Fruit fly (Drosophila melanogaster) whole organism, embryonic: Measurements from ENCODE around the gene CG9289.

ENCODE experiments used
- Ada2b ChIP-seq: fragments of 200-800 bp; sonication (Bioruptor generic); IDR thresholded peaks from 2 replicates; pipeline ENCODE4 v1.3.6; 2022; ENCODE audit warnings: missing biosample characterization, missing genetic modification characterization
- Bgb ChIP-seq: fragments of 200-800 bp; sonication (Bioruptor generic); IDR thresholded peaks from 2 replicates; pipeline ENCODE4 v1.3.6; 2022; ENCODE audit warnings: missing biosample characterization, missing genetic modification characterization; ENCODE audit not compliant: partially characterized antibody
- CG12942 ChIP-seq: fragments of 200-800 bp; sonication (Bioruptor generic); optimal IDR thresholded peaks from 3 replicates; lab custom pipeline; 2016; ENCODE audit warnings: missing biosample characterization, missing genetic modification characterization
- CG15601 ChIP-seq: fragments of 200-800 bp; sonication (Bioruptor generic); optimal IDR thresholded peaks from 3 replicates; lab custom pipeline; 2019; ENCODE audit warnings: missing biosample characterization, mild to moderate bottlenecking, missing genetic modification characterization, moderate library complexity
- CG1602 ChIP-seq: fragments of 200-800 bp; sonication (Bioruptor generic); optimal IDR thresholded peaks from 3 replicates; lab custom pipeline; 2016; ENCODE audit warnings: missing biosample characterization, missing genetic modification characterization
- CG17186 ChIP-seq: fragments of 200-800 bp; sonication (Bioruptor generic); optimal IDR thresholded peaks from 3 replicates; lab custom pipeline; 2017; ENCODE audit warnings: missing biosample characterization, missing genetic modification reagents, missing genetic modification characterization
- CG17361 ChIP-seq: fragments of 200-800 bp; sonication (Bioruptor generic); IDR thresholded peaks from 3 replicates; pipeline ENCODE4 v1.3.6; 2022; ENCODE audit warnings: missing biosample characterization, missing genetic modification characterization
- CG17385 ChIP-seq: fragments of 200-800 bp; sonication (Bioruptor generic); optimal IDR thresholded peaks from 3 replicates; lab custom pipeline; 2018; ENCODE audit warnings: missing biosample characterization, mild to moderate bottlenecking, missing genetic modification characterization
- CG17568 ChIP-seq: fragments of 200-800 bp; sonication (Bioruptor generic); optimal IDR thresholded peaks from 2 replicates; lab custom pipeline; 2018; ENCODE audit warnings: missing biosample characterization, mild to moderate bottlenecking, missing genetic modification characterization, moderate library complexity
- CG17829 ChIP-seq: fragments of 200-800 bp; optimal IDR thresholded peaks from 2 replicates; lab custom pipeline; 2019; ENCODE audit warnings: missing biosample characterization, mild to moderate bottlenecking, missing genetic modification characterization, moderate library complexity
- CG18262 ChIP-seq: fragments of 200-800 bp; optimal IDR thresholded peaks from 3 replicates; lab custom pipeline; 2019; ENCODE audit warnings: missing biosample characterization, mild to moderate bottlenecking, missing genetic modification characterization, moderate library complexity
- CG30431 ChIP-seq: fragments of 200-800 bp; sonication (Bioruptor generic); optimal IDR thresholded peaks from 2 replicates; lab custom pipeline; 2017; ENCODE audit warnings: missing biosample characterization, missing genetic modification characterization
- CG34422 ChIP-seq: fragments of 200-800 bp; sonication (Bioruptor generic); IDR thresholded peaks from 3 replicates; pipeline ENCODE4 v1.3.6; 2022; ENCODE audit warnings: missing biosample characterization, missing genetic modification characterization
- CG6654 ChIP-seq: fragments of 200-800 bp; sonication (Bioruptor generic); optimal IDR thresholded peaks from 2 replicates; lab custom pipeline; 2017; ENCODE audit warnings: missing biosample characterization, mild to moderate bottlenecking, missing genetic modification characterization
- CG7556 ChIP-seq: fragments of 200-800 bp; sonication (Bioruptor generic); optimal IDR thresholded peaks from 2 replicates; lab custom pipeline; 2017; ENCODE audit warnings: missing biosample characterization, mild to moderate bottlenecking, missing genetic modification characterization
- CG7928 ChIP-seq: fragments of 200-800 bp; sonication (Bioruptor generic); optimal IDR thresholded peaks from 2 replicates; lab custom pipeline; 2017; ENCODE audit warnings: missing biosample characterization, mild to moderate bottlenecking, missing genetic modification characterization
- CG9817 ChIP-seq: fragments of 200-800 bp; sonication (Bioruptor generic); optimal IDR thresholded peaks from 2 replicates; lab custom pipeline; 2018; ENCODE audit warnings: missing biosample characterization, mild to moderate bottlenecking, missing genetic modification characterization, moderate library complexity
- CoRest ChIP-seq: fragments of 200-800 bp; sonication (Bioruptor generic); optimal IDR thresholded peaks from 3 replicates; lab custom pipeline; 2018; ENCODE audit warnings: missing biosample characterization, mild to moderate bottlenecking, missing genetic modification characterization, moderate library complexity
- D ChIP-seq, 2 experiments: fragments of 200-800 bp in 1 of 2; fragments of >200 bp in 1 of 2; sonication (Bioruptor generic) in 1 of 2; optimal IDR thresholded peaks; 2 replicates in 1 of 2; 3 replicates in 1 of 2; lab custom pipeline; 2017; ENCODE audit warnings: mild to moderate bottlenecking in 1 of 2, missing biosample characterization in 1 of 2, missing genetic modification characterization in 1 of 2, missing genetic modification reagents in 1 of 2
- D19B ChIP-seq: fragments of 200-800 bp; sonication (Bioruptor generic); optimal IDR thresholded peaks from 2 replicates; lab custom pipeline; 2017; ENCODE audit warnings: missing biosample characterization, mild to moderate bottlenecking, missing genetic modification characterization
- Dfd ChIP-seq, 2 experiments: fragments of >200 bp; optimal IDR thresholded peaks; 2 replicates each; lab custom pipeline; 2017; ENCODE audit warnings: missing biosample characterization in 2 of 2, missing genetic modification characterization in 2 of 2
- Dll ChIP-seq: fragments of 200-800 bp; sonication (Bioruptor generic); IDR thresholded peaks from 4 replicates; pipeline ENCODE4 v1.3.6; 2022; ENCODE audit warnings: missing biosample characterization, missing genetic modification characterization; ENCODE audit not compliant: partially characterized antibody
- Doc3 ChIP-seq: fragments of 200-800 bp; sonication (Bioruptor generic); IDR thresholded peaks from 3 replicates; pipeline ENCODE4 v1.3.6; 2022; ENCODE audit warnings: missing biosample characterization, missing genetic modification characterization; ENCODE audit not compliant: partially characterized antibody
- Elba2 ChIP-seq: fragments of 200-800 bp; sonication (Bioruptor generic); optimal IDR thresholded peaks from 3 replicates; lab custom pipeline; 2016; ENCODE audit warnings: missing biosample characterization, missing genetic modification characterization
- Gug ChIP-seq: fragments of 200-800 bp; sonication (Bioruptor generic); IDR thresholded peaks from 4 replicates; pipeline ENCODE4 v1.3.6; 2022; ENCODE audit warnings: missing biosample characterization, missing genetic modification characterization
- HHEX ChIP-seq: fragments of 200-800 bp; sonication (Bioruptor generic); optimal IDR thresholded peaks from 3 replicates; lab custom pipeline; 2017; ENCODE audit warnings: missing biosample characterization, mild to moderate bottlenecking, missing genetic modification characterization, missing genetic modification reagents
- MBD-R2 ChIP-seq: fragments of 200-800 bp; sonication (Bioruptor generic); IDR thresholded peaks from 2 replicates; pipeline ENCODE4 v1.3.6; 2022; ENCODE audit warnings: missing biosample characterization, missing genetic modification characterization
- Myb ChIP-seq: fragments of 200-800 bp; sonication (Bioruptor generic); optimal IDR thresholded peaks from 2 replicates; lab custom pipeline; 2016; ENCODE audit warnings: missing biosample characterization, missing genetic modification characterization
- Nf-YA ChIP-seq: fragments of 200-800 bp; sonication (Bioruptor generic); IDR thresholded peaks from 2 replicates; pipeline ENCODE4 v1.3.6; 2022; ENCODE audit warnings: missing biosample characterization, missing genetic modification characterization
- Oli ChIP-seq: fragments of 200-800 bp; sonication (Bioruptor generic); optimal IDR thresholded peaks from 2 replicates; lab custom pipeline; 2018; ENCODE audit warnings: missing biosample characterization, mild to moderate bottlenecking, missing genetic modification characterization, moderate library complexity
- Spps ChIP-seq: fragments of 200-800 bp; sonication (Bioruptor generic); optimal IDR thresholded peaks from 2 replicates; lab custom pipeline; 2018; ENCODE audit warnings: missing biosample characterization, mild to moderate bottlenecking, missing genetic modification characterization
- abd-A ChIP-seq: fragments of 200-800 bp; sonication (Bioruptor generic); optimal IDR thresholded peaks from 3 replicates; lab custom pipeline; 2019; ENCODE audit warnings: missing biosample characterization, mild to moderate bottlenecking, missing genetic modification characterization, moderate library complexity
- caup ChIP-seq: fragments of 200-800 bp; sonication (Bioruptor generic); optimal IDR thresholded peaks from 3 replicates; lab custom pipeline; 2017; ENCODE audit warnings: missing biosample characterization, mild to moderate bottlenecking, missing genetic modification characterization, moderate library complexity; ENCODE audit not compliant: severe bottlenecking
- disco-r ChIP-seq: fragments of 200-800 bp; sonication (Bioruptor generic); optimal IDR thresholded peaks from 2 replicates; lab custom pipeline; 2016; ENCODE audit warnings: missing biosample characterization, missing genetic modification characterization
- gcm ChIP-seq: fragments of 200-800 bp; sonication (Bioruptor generic); optimal IDR thresholded peaks from 2 replicates; lab custom pipeline; 2019; ENCODE audit warnings: missing biosample characterization, mild to moderate bottlenecking, missing genetic modification characterization, moderate library complexity
- gfzf ChIP-seq: fragments of 200-800 bp; sonication (Bioruptor generic); optimal IDR thresholded peaks from 2 replicates; lab custom pipeline; 2016; ENCODE audit warnings: missing biosample characterization, mild to moderate bottlenecking, missing genetic modification characterization, moderate library complexity
- kay ChIP-seq: fragments of 200-800 bp; sonication (Bioruptor generic); optimal IDR thresholded peaks from 2 replicates; lab custom pipeline; 2016; ENCODE audit warnings: missing biosample characterization, missing genetic modification characterization
- lmd ChIP-seq: fragments of 200-800 bp; sonication (Bioruptor generic); IDR thresholded peaks from 2 replicates; pipeline ENCODE4 v1.3.6; 2022; ENCODE audit warnings: missing biosample characterization, missing genetic modification characterization
- lov ChIP-seq, 2 experiments: fragments of 200-800 bp in 1 of 2; fragments of >200 bp in 1 of 2; sonication (Bioruptor generic) in 1 of 2; IDR thresholded peaks in 1 of 2; optimal IDR thresholded peaks in 1 of 2; 2 replicates in 1 of 2; 3 replicates in 1 of 2; pipeline versions ENCODE4 v1.3.6 to Lab custom; 2017 to 2022; ENCODE audit warnings: missing biosample characterization in 1 of 2, missing genetic modification characterization in 1 of 2
- row ChIP-seq: fragments of 200-800 bp; sonication (Bioruptor generic); IDR thresholded peaks from 3 replicates; pipeline ENCODE4 v1.3.6; 2022; ENCODE audit warnings: missing biosample characterization, missing genetic modification characterization
- schlank ChIP-seq: fragments of 200-800 bp; sonication (Bioruptor generic); optimal IDR thresholded peaks from 2 replicates; lab custom pipeline; 2018; ENCODE audit warnings: missing biosample characterization, mild to moderate bottlenecking, missing genetic modification characterization
- sima ChIP-seq: fragments of 200-800 bp; sonication (Bioruptor generic); optimal IDR thresholded peaks from 2 replicates; lab custom pipeline; 2016; ENCODE audit warnings: missing biosample characterization, missing genetic modification characterization
- slbo ChIP-seq: fragments of 200-800 bp; sonication (Bioruptor generic); IDR thresholded peaks from 2 replicates; pipeline ENCODE4 v1.3.6; 2022; ENCODE audit warnings: missing biosample characterization, missing genetic modification characterization
- so ChIP-seq: fragments of 200-800 bp; sonication (Bioruptor generic); IDR thresholded peaks from 3 replicates; pipeline ENCODE4 v1.3.6; 2022; ENCODE audit warnings: missing biosample characterization, missing genetic modification characterization
- ssp ChIP-seq: fragments of 200-800 bp; sonication (Bioruptor generic); IDR thresholded peaks from 2 replicates; pipeline ENCODE4 v1.3.6; 2022; ENCODE audit warnings: missing biosample characterization, missing genetic modification characterization
- tap ChIP-seq: fragments of 200-800 bp; optimal IDR thresholded peaks from 3 replicates; lab custom pipeline; 2019; ENCODE audit warnings: missing biosample characterization, mild to moderate bottlenecking, missing genetic modification characterization, moderate library complexity
- unpg ChIP-seq: fragments of 200-800 bp; sonication (Bioruptor generic); optimal IDR thresholded peaks from 3 replicates; lab custom pipeline; 2018; ENCODE audit warnings: missing biosample characterization, mild to moderate bottlenecking, missing genetic modification characterization, moderate library complexity
- zfh2 ChIP-seq: fragments of 200-800 bp; sonication (Bioruptor generic); optimal IDR thresholded peaks from 2 replicates; lab custom pipeline; 2016; ENCODE audit warnings: missing biosample characterization, missing genetic modification characterization

The CG9289 gene

dm6 chr2L:8685668-8686306, 1.6 kb upstream of the CG9289 start, which contains the start of the genes PrBP and Trs23 (continued):
- TF ChIP-seq D (optimal IDR thresholded peaks at IDR 0.05; lab: Kevin White, UChicago) (peak; percentile 5), D (GFP tag; optimal IDR thresholded peaks at IDR 0.05; lab: Kevin White, UChicago) (no peak), ssp (GFP tag; lab: Robert Waterston, UW) (no peak), Gug (GFP tag; lab: Robert Waterston, UW) (no peak), Bgb (GFP tag; lab: Robert Waterston, UW) (peak; percentile 36; the same call in 1 of the 2 replicates), Myb (GFP tag; lab: Kevin White, UChicago) (no peak), CG12942 (no peak), CG34422 (GFP tag; lab: Robert Waterston, UW) (peak; percentile 9; the same call in 1 of the 3 replicates), disco-r (no peak), CG18262 (tag; lab: Kevin White, UChicago) (peak; percentile 11), gfzf (GFP tag; lab: Kevin White, UChicago) (no peak), CG17568 (GFP tag; lab: Kevin White, UChicago) (no peak), CG17385 (GFP tag; lab: Kevin White, UChicago) (no peak), CoRest (no peak), CG17361 (GFP tag; lab: Robert Waterston, UW) (peak; percentile 36; the same call in 1 of the 3 replicates), so (GFP tag; lab: Robert Waterston, UW) (no peak), sima (GFP tag; lab: Kevin White, UChicago) (no peak), CG17829 (tag; lab: Kevin White, UChicago) (peak; percentile 32), Dll (GFP tag; lab: Robert Waterston, UW) (peak; percentile 71; the same call in 3 of the 4 replicates), MBD-R2 (GFP tag; lab: Robert Waterston, UW) (peak; percentile 38; the same call in 1 of the 2 replicates), row (peak; percentile 54), gcm (GFP tag; lab: Kevin White, UChicago) (no peak), Elba2 (GFP tag; lab: Kevin White, UChicago) (no peak), Doc3 (GFP tag; lab: Robert Waterston, UW) (0 out of 3 replicates have a peak, but pooled peaks have one; percentile 16), CG15601 (tag; lab: Kevin White, UChicago) (peak; percentile 26), Ada2b (no peak), kay (no peak), schlank (no peak), abd-A (tag; lab: Kevin White, UChicago) (no peak), slbo (GFP tag; lab: Robert Waterston, UW) (no peak), CG7928 (GFP tag; lab: Kevin White, UChicago) (peak; percentile 87), CG7556 (GFP tag; lab: Kevin White, UChicago) (no peak), unpg (GFP tag; lab: Kevin White, UChicago) (no peak), lov (optimal IDR thresholded peaks at IDR 0.05; lab: Kevin White, UChicago) (no peak), lov (GFP tag; IDR thresholded peaks at IDR 0.05; lab: Robert Waterston, UW) (no peak), CG30431 (GFP tag; lab: Kevin White, UChicago) (no peak), D19B (GFP tag; lab: Kevin White, UChicago) (no peak), caup (GFP tag; lab: Kevin White, UChicago) (no peak), zfh2 (GFP tag; lab: Kevin White, UChicago) (no peak), Spps (tag; lab: Kevin White, UChicago) (no peak), Oli (no peak), CG6654 (GFP tag; lab: Kevin White, UChicago) (no peak), lmd (GFP tag; lab: Robert Waterston, UW) (no peak), CG9817 (tag; lab: Kevin White, UChicago) (no peak), CG1602 (GFP tag; lab: Kevin White, UChicago) (no peak), Nf-YA (no peak), Dfd (GFP tag; optimal IDR thresholded peaks at IDR 0.05; lab: Kevin White, UChicago) (no peak), CG17186 (peak; percentile 44), tap (no peak), HHEX (GFP tag; lab: Kevin White, UChicago) (no peak)
